Worm (Caenorhabditis elegans) whole organism, young adult: Measurements from ENCODE around the gene math-14.

Source experiments
- C06A6.2 ChIP-seq: fragments of 200-800 bp; sonication (Bioruptor generic); conservative IDR thresholded peaks from 2 replicates; pipeline ENCODE4 v1.3.6; 2022; ENCODE audit warnings: missing genetic modification characterization, missing compliant biosample characterization
- F37B4.10 ChIP-seq: fragments of 200-800 bp; sonication (Bioruptor generic); IDR thresholded peaks from 2 replicates; pipeline ENCODE4 v1.3.6; 2022; ENCODE audit warnings: missing genetic modification characterization, missing compliant biosample characterization
- K12H6.12 ChIP-seq: fragments of 200-800 bp; sonication (Bioruptor generic); optimal IDR thresholded peaks from 2 replicates; lab custom pipeline; 2018; ENCODE audit warnings: mild to moderate bottlenecking, missing genetic modification characterization, missing compliant biosample characterization
- T07F8.4 ChIP-seq: sonication (generic microtip); optimal IDR thresholded peaks from 2 replicates; lab custom pipeline; 2016; ENCODE audit warnings: mild to moderate bottlenecking, missing genetic modification characterization, moderate library complexity, missing compliant biosample characterization
- T26A5.8 ChIP-seq: sonication (generic microtip); optimal IDR thresholded peaks from 2 replicates; lab custom pipeline; 2016; ENCODE audit warnings: missing genetic modification characterization, missing compliant biosample characterization
- Y53F4B.3 ChIP-seq: fragments of 200-800 bp; sonication (Bioruptor generic); IDR thresholded peaks from 2 replicates; pipeline ENCODE4 v1.3.6; 2022; ENCODE audit warnings: missing genetic modification reagents, missing genetic modification characterization, missing compliant biosample characterization
- Y53G8AR.9 ChIP-seq: fragments of 200-800 bp; sonication (Bioruptor generic); conservative IDR thresholded peaks from 2 replicates; pipeline ENCODE4 v1.3.6; 2022; ENCODE audit warnings: missing genetic modification reagents, missing genetic modification characterization, missing compliant biosample characterization
- akir-1 ChIP-seq: fragments of 200-800 bp; sonication (Bioruptor generic); optimal IDR thresholded peaks from 2 replicates; lab custom pipeline; 2018; ENCODE audit warnings: mild to moderate bottlenecking, missing genetic modification characterization, moderate library complexity, missing compliant biosample characterization
- attf-5 ChIP-seq: fragments of 200-800 bp; sonication (Bioruptor generic); optimal IDR thresholded peaks from 2 replicates; lab custom pipeline; 2018; ENCODE audit warnings: mild to moderate bottlenecking, missing genetic modification characterization, missing compliant biosample characterization
- bed-1 ChIP-seq: fragments of 200-800 bp; sonication (Bioruptor generic); IDR thresholded peaks from 2 replicates; pipeline ENCODE4 v1.3.6; 2022; ENCODE audit warnings: missing genetic modification reagents, missing genetic modification characterization, missing compliant biosample characterization
- ccch-3 ChIP-seq: fragments of 200-800 bp; sonication (Bioruptor generic); optimal IDR thresholded peaks from 2 replicates; lab custom pipeline; 2018; ENCODE audit warnings: mild to moderate bottlenecking, missing genetic modification characterization, missing compliant biosample characterization
- ceh-27 ChIP-seq: fragments of 200-800 bp; sonication (Bioruptor generic); optimal IDR thresholded peaks from 2 replicates; lab custom pipeline; 2018; ENCODE audit warnings: mild to moderate bottlenecking, missing genetic modification characterization, moderate library complexity, missing compliant biosample characterization
- ceh-40 ChIP-seq: fragments of 200-800 bp; sonication (Bioruptor generic); IDR thresholded peaks from 2 replicates; pipeline ENCODE4 v1.3.6; 2022; ENCODE audit warnings: missing genetic modification characterization, missing compliant biosample characterization
- ceh-58 ChIP-seq: fragments of 200-800 bp; sonication (Bioruptor generic); IDR thresholded peaks from 2 replicates; pipeline ENCODE4 v1.3.6; 2022; ENCODE audit warnings: missing genetic modification characterization, missing compliant biosample characterization
- ceh-79 ChIP-seq: sonication (generic microtip); optimal IDR thresholded peaks from 2 replicates; lab custom pipeline; 2017; ENCODE audit warnings: mild to moderate bottlenecking, missing genetic modification characterization, missing compliant biosample characterization
- ceh-91 ChIP-seq: fragments of 200-800 bp; sonication (Bioruptor generic); IDR thresholded peaks from 2 replicates; pipeline ENCODE4 v1.3.6; 2022; ENCODE audit warnings: missing genetic modification reagents, missing genetic modification characterization, missing compliant biosample characterization
- chd-7 ChIP-seq: sonication (generic microtip); optimal IDR thresholded peaks from 2 replicates; lab custom pipeline; 2016; ENCODE audit warnings: mild to moderate bottlenecking, missing genetic modification characterization, moderate library complexity, missing compliant biosample characterization
- ets-4 ChIP-seq: fragments of 200-800 bp; sonication (Bioruptor generic); optimal IDR thresholded peaks from 2 replicates; lab custom pipeline; 2018; ENCODE audit warnings: mild to moderate bottlenecking, missing genetic modification characterization, missing compliant biosample characterization
- fkh-3 ChIP-seq: sonication (generic microtip); optimal IDR thresholded peaks from 2 replicates; lab custom pipeline; 2016; ENCODE audit warnings: mild to moderate bottlenecking, missing genetic modification characterization, missing compliant biosample characterization
- hlh-12 ChIP-seq: sonication (generic microtip); optimal IDR thresholded peaks from 2 replicates; lab custom pipeline; 2016; ENCODE audit warnings: missing genetic modification characterization, missing compliant biosample characterization
- hlh-26 ChIP-seq: fragments of 200-800 bp; sonication (Bioruptor generic); conservative IDR thresholded peaks from 2 replicates; pipeline ENCODE4 v1.3.6; 2022; ENCODE audit warnings: missing genetic modification reagents, missing genetic modification characterization, missing compliant biosample characterization
- lin-35 ChIP-seq, 3 experiments: fragments of 150-350 bp in 2 of 3; sonication (generic microtip) in 1 of 3; optimal IDR thresholded peaks; 2 replicates each; lab custom pipeline; 2014 to 2018; ENCODE audit warnings: missing biosample characterization in 3 of 3, missing genetic modification characterization in 3 of 3, missing genetic modification reagents in 3 of 3
- madf-10 ChIP-seq: sonication (generic microtip); optimal IDR thresholded peaks from 2 replicates; lab custom pipeline; 2016; ENCODE audit warnings: mild to moderate bottlenecking, missing genetic modification characterization, missing compliant biosample characterization
- madf-6 ChIP-seq: fragments of 200-800 bp; sonication (Bioruptor generic); IDR thresholded peaks from 2 replicates; pipeline ENCODE4 v1.3.6; 2022; ENCODE audit warnings: missing genetic modification reagents, missing genetic modification characterization, missing compliant biosample characterization
- nfya-2 ChIP-seq: fragments of 200-800 bp; sonication (Bioruptor generic); IDR thresholded peaks from 2 replicates; pipeline ENCODE4 v1.3.6; 2022; ENCODE audit warnings: missing genetic modification reagents, missing genetic modification characterization, missing compliant biosample characterization
- nfyb-1 ChIP-seq: fragments of 200-800 bp; sonication (Bioruptor generic); IDR thresholded peaks from 2 replicates; pipeline ENCODE4 v1.3.6; 2022; ENCODE audit warnings: missing genetic modification reagents, missing genetic modification characterization, missing compliant biosample characterization
- nhr-80 ChIP-seq: sonication (generic microtip); optimal IDR thresholded peaks from 2 replicates; lab custom pipeline; 2016; ENCODE audit warnings: missing genetic modification characterization, missing compliant biosample characterization
- rec-8 ChIP-seq, 2 experiments: sonication (generic microtip); optimal IDR thresholded peaks; 2 replicates each; lab custom pipeline; 2016; ENCODE audit warnings: mild to moderate bottlenecking in 2 of 2, missing genetic modification characterization in 2 of 2, missing genetic modification reagents in 2 of 2, missing genotype in 2 of 2, missing biosample characterization in 1 of 2, missing compliant biosample characterization in 1 of 2, moderate library complexity in 1 of 2
- repo-1 ChIP-seq: sonication (generic microtip); optimal IDR thresholded peaks from 2 replicates; lab custom pipeline; 2017; ENCODE audit warnings: mild to moderate bottlenecking, missing genetic modification characterization, missing compliant biosample characterization
- rpc-1 ChIP-seq, 2 experiments: fragments of 150-350 bp in 1 of 2; sonication (generic microtip) in 1 of 2; optimal IDR thresholded peaks; 2 replicates each; lab custom pipeline; 2014 to 2018; ENCODE audit warnings: missing biosample characterization in 1 of 2, missing genetic modification characterization in 1 of 2, missing genetic modification reagents in 1 of 2, missing genotype in 1 of 2
- sptf-2 ChIP-seq: fragments of 200-800 bp; sonication (Bioruptor generic); optimal IDR thresholded peaks from 2 replicates; lab custom pipeline; 2018; ENCODE audit warnings: mild to moderate bottlenecking, missing genetic modification characterization, missing compliant biosample characterization
- unc-130 ChIP-seq: sonication (generic microtip); optimal IDR thresholded peaks from 2 replicates; lab custom pipeline; 2016; ENCODE audit warnings: missing genetic modification reagents, missing genetic modification characterization, missing compliant biosample characterization
- ztf-26 ChIP-seq: sonication (generic microtip); optimal IDR thresholded peaks from 2 replicates; lab custom pipeline; 2017; ENCODE audit warnings: missing genetic modification characterization, missing compliant biosample characterization
- ztf-28 ChIP-seq: fragments of 200-800 bp; sonication (Bioruptor generic); IDR thresholded peaks from 2 replicates; pipeline ENCODE4 v1.3.6; 2022; ENCODE audit warnings: missing genetic modification reagents, missing genetic modification characterization, missing compliant biosample characterization
- ztf-3 ChIP-seq: fragments of 200-800 bp; sonication (Bioruptor generic); optimal IDR thresholded peaks from 2 replicates; lab custom pipeline; 2018; ENCODE audit warnings: mild to moderate bottlenecking, missing genetic modification characterization, missing compliant biosample characterization

The math-14 gene

DNA sequence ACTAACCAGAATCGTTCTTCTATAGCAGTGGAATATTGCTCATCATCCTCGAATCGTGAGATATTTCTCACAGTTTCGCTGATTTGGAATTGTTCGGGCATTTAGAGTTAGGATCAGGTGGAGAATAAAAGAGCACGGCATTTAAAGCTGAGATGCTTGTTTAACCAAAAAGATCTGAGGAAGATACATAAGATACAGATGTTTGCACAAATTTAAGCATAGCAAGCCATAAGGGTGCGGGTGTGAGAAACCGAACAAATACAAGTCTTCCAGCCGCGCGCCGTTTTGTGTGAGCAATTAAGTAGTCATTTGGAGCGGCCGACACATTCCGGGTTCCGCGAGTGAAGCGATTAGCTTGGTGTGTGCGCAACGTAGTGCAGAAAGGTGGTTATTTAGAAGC is 17.2 kb downstream of the math-14 start, which contains the start of gene math-7:
Gene math-7 (minus strand): TSS at position 101 of the 400 bp plus-strand sequence.
- TF ChIP-seq T07F8.4 (tag; lab: Kevin White, UChicago) (no peak), ceh-40 (GFP tag; lab: Robert Waterston, UW) (no peak), sptf-2 (GFP tag; lab: Kevin White, UChicago) (no peak), ceh-27 (GFP tag; lab: Kevin White, UChicago) (no peak), hlh-26 (GFP tag; lab: Robert Waterston, UW) (no peak), repo-1 (tag; lab: Kevin White, UChicago) (no peak), ztf-26 (tag; lab: Kevin White, UChicago) (no peak), attf-5 (no peak)

DNA sequence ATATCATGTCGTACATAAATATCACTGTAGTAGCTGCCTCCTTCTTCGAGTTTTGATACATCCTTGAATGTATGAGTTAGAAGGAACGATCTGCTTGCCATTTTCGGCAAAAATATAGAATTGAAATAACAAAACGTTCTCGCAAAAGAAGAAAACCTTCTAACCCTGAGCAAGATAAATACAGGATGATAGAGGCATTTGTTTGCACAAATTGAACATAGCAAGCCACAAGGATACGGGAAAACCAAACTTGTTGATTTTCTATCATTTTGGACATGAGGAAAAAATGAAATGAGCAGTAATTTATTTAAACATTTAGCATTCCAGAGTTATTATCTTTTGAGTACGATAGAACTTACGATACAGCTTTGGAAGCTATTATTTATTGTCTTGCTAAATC is 19.9 kb downstream of the math-14 start, which contains the start of gene math-8:
Gene math-8 (minus strand): TSS at position 101 of the 400 bp plus-strand sequence.
- TF ChIP-seq ztf-28: no peak

DNA sequence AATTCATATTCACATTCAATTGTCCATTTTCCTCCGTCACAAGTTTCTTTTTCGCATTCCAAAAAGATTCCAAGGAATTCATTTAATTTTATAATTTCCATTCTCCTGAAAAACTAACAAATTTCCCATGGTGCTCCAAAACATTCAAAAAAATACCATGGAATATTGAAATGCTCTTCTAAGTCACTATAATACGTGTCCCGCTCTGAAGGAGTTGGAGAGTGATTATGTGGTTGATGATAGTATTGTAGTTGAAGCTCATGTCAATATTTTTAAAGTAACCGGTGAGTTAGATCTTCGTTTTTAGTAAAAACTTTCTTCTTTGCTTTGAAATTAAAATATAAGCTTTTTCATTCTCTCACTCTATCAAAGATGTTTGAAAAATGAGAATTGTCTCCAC is 21.5 kb downstream of the math-14 start, which contains the start of gene math-9:
Gene math-9 (minus strand): TSS at position 101 of the 400 bp plus-strand sequence.
- no peak for TF ChIP-seq unc-130 (GFP tag; lab: Kevin White, UChicago)
- no peak for TF ChIP-seq madf-10 (tag; lab: Kevin White, UChicago)
- no peak for TF ChIP-seq lin-35 (GFP tag; optimal IDR thresholded peaks at IDR 0.05; lab: Kevin White, UChicago)
- TF ChIP-seq madf-6: no peak
- no peak for TF ChIP-seq C06A6.2 (GFP tag; lab: Robert Waterston, UW)
- TF ChIP-seq fkh-3 (tag; lab: Kevin White, UChicago): no peak
- no peak for TF ChIP-seq ztf-28
- TF ChIP-seq nhr-80 (tag; lab: Kevin White, UChicago): no peak
- no peak for TF ChIP-seq hlh-12 (tag; lab: Kevin White, UChicago)
- no peak for TF ChIP-seq Y53G8AR.9 (GFP tag; lab: Robert Waterston, UW)
- no peak for TF ChIP-seq ztf-3 (GFP tag; lab: Kevin White, UChicago)
- no peak for TF ChIP-seq Y53F4B.3 (GFP tag; lab: Robert Waterston, UW)
- TF ChIP-seq chd-7: no peak
- no peak for TF ChIP-seq repo-1 (tag; lab: Kevin White, UChicago)
- no peak for TF ChIP-seq rec-8 (tag; optimal IDR thresholded peaks at IDR 0.05; lab: Kevin White, UChicago)
- TF ChIP-seq ceh-27 (GFP tag; lab: Kevin White, UChicago): no peak
- TF ChIP-seq ceh-91 (GFP tag; lab: Robert Waterston, UW): no peak

DNA sequence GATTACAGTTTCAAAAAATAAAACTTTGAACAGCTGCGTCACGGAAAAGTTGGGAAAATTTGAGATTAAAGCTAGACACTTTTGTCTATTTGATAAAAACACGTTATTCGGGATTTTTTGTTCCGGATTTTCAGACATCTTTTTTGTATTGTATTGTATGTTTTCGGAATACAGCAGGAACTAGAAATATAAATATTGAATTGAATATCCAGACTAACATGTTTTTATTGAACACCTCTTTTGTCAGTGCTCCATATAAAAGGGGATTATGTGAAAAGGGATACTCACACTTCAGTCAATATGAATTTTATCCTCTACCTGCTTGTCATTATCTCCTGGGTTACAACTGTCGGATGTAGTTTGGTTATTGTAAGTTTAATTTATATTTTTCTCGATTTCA is 24.7 kb downstream of the math-14 start, which contains the start of gene C16C4.1:
Gene C16C4.1 (plus strand): TSS at position 301 of the 400 bp plus-strand sequence.
- TF ChIP-seq bed-1 (no peak), akir-1 (no peak), F37B4.10 (GFP tag; lab: Robert Waterston, UW) (no peak), ets-4 (GFP tag; lab: Kevin White, UChicago) (no peak), T26A5.8 (tag; lab: Kevin White, UChicago) (no peak), ceh-58 (GFP tag; lab: Robert Waterston, UW) (no peak), repo-1 (tag; lab: Kevin White, UChicago) (no peak), rpc-1 (optimal IDR thresholded peaks at IDR 0.05; lab: Kevin White, UChicago) (no peak), rpc-1 (tag; optimal IDR thresholded peaks at IDR 0.05; lab: Kevin White, UChicago) (no peak), ceh-79 (no peak), K12H6.12 (no peak), T07F8.4 (tag; lab: Kevin White, UChicago) (no peak), nfya-2 (GFP tag; lab: Robert Waterston, UW) (no peak), Y53F4B.3 (GFP tag; lab: Robert Waterston, UW) (no peak), nfyb-1 (GFP tag; lab: Robert Waterston, UW) (no peak), ccch-3 (no peak)
- TF ChIP-seq, all 124 proteins: peak for 0
